Fruit fly (Drosophila melanogaster): ENCODE results near the gene FER.
A peak's percentile ranks its signal among the peaks of the same experiment; 100 is the strongest.

Gene FER

DNA sequence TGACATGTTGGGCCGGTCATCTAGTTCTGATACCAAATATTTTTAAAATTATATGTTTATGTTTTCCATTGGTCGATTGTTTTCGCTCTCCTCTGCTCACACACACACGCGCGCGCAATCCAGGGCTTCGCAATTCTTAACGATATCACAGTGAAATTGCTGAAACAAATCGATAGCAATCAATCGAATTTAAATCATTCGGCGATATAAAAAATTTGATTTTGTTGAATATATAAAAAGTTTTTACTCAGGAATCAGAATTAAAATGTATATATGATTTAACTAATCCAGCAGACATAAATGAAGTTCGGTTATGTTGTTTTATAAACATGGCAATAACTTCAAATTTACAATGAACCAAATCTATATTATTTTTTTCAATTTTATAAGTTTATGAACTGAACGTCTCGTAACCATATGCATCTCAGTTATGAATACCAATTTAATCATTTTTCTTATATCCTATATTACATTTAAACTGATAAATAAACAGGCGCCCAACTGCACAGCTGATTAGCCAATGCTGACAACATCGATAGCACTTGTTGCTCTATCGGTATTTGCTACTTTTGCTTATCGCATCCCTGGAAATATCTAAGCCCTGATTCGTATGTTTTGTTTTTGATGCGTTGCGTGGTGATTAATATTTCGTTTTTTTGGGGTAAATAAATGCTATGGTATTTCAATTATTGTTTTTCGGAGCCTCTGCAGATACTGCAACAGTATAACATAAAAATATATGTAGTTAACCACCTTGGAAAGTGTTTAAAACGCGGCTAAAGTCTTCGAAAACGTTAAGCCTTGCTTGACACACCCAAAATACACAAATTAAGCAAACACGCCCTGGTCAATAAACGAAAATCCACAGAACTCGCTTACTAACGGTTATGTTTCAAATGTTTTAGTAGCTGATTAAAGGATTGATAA, 59.5 kb downstream of the FER start, which contains the start of the genes Aduk and pasi2 (continued):
- TF ChIP-seq Bgb (GFP tag; IDR thresholded peaks at IDR 0.05; ENCODE audit: partially characterized antibody), result peak; percentile 82
- no peak for TF ChIP-seq TFAM (GFP tag; optimal IDR thresholded peaks at IDR 0.05)
- TF ChIP-seq Nf-YA (GFP tag; IDR thresholded peaks at IDR 0.05), result no peak
- no peak for TF ChIP-seq Hr3 (GFP tag; optimal IDR thresholded peaks at IDR 0.05)
- TF ChIP-seq sima (GFP tag; optimal IDR thresholded peaks at IDR 0.05), result no peak
- no peak for TF ChIP-seq CG6854 (GFP tag; optimal IDR thresholded peaks at IDR 0.05)
- peak; percentile 65; the same call in 2 of the 3 replicates for TF ChIP-seq HLH4C (GFP tag; IDR thresholded peaks at IDR 0.05; ENCODE audit: partially characterized antibody)
- TF ChIP-seq mld (GFP tag; IDR thresholded peaks at IDR 0.05; ENCODE audit: partially characterized antibody), result peak; percentile 71
- TF ChIP-seq amos (GFP tag; IDR thresholded peaks at IDR 0.05; ENCODE audit: partially characterized antibody), result peak; percentile 80; the same call in 1 of the 2 replicates
- peak; percentile 38 for TF ChIP-seq ewg (GFP tag; optimal IDR thresholded peaks at IDR 0.05)
- TF ChIP-seq so (GFP tag; IDR thresholded peaks at IDR 0.05), result no peak
- TF ChIP-seq CG1233 (GFP tag; optimal IDR thresholded peaks at IDR 0.05), result no peak
- 0 out of 2 replicates have a peak, but pooled peaks have one; percentile 29 for TF ChIP-seq CG32532 (GFP tag; IDR thresholded peaks at IDR 0.05)
- no peak for TF ChIP-seq NC2β (GFP tag; optimal IDR thresholded peaks at IDR 0.05)
- no peak for TF ChIP-seq Drgx (GFP tag; IDR thresholded peaks at IDR 0.05)
- no peak for TF ChIP-seq CG8290 (GFP tag; optimal IDR thresholded peaks at IDR 0.05)
- TF ChIP-seq CG8290 (tag; optimal IDR thresholded peaks at IDR 0.05), result peak in 1 of 2 experiments; percentile 59
- no peak for TF ChIP-seq Hmr (GFP tag; optimal IDR thresholded peaks at IDR 0.05)
- TF ChIP-seq her (GFP tag; optimal IDR thresholded peaks at IDR 0.05), result no peak
- no peak for TF ChIP-seq Abd-B (GFP tag; optimal IDR thresholded peaks at IDR 0.05)
- peak; percentile 99 for TF ChIP-seq nerfin-1 (tag; optimal IDR thresholded peaks at IDR 0.05)
- TF ChIP-seq CG2678 (tag; optimal IDR thresholded peaks at IDR 0.05), result no peak
- peak; percentile 76 for TF ChIP-seq Dll (GFP tag; IDR thresholded peaks at IDR 0.05; ENCODE audit: partially characterized antibody)
- no peak for TF ChIP-seq cwo (GFP tag; optimal IDR thresholded peaks at IDR 0.05)
- TF ChIP-seq fd96Cb (tag; optimal IDR thresholded peaks at IDR 0.05), result no peak
- no peak for TF ChIP-seq gsb-n (tag; optimal IDR thresholded peaks at IDR 0.05)
- TF ChIP-seq oc (tag; optimal IDR thresholded peaks at IDR 0.05), result peak; percentile 33
- peak; percentile 74 for TF ChIP-seq CG42726 (GFP tag; IDR thresholded peaks at IDR 0.05; ENCODE audit: partially characterized antibody)
- peak; percentile 9 for TF ChIP-seq sqz (GFP tag; optimal IDR thresholded peaks at IDR 0.05)
- TF ChIP-seq eve (GFP tag; optimal IDR thresholded peaks at IDR 0.05), result peak in 1 of 2 experiments; percentile 53
- peak; percentile 38 for TF ChIP-seq CG2129 (GFP tag; IDR thresholded peaks at IDR 0.05; ENCODE audit: partially characterized antibody)
- TF ChIP-seq pum (GFP tag; optimal IDR thresholded peaks at IDR 0.05), result no peak
- no peak for TF ChIP-seq pan (optimal IDR thresholded peaks at IDR 0.05)
- no peak for TF ChIP-seq pan (GFP tag; optimal IDR thresholded peaks at IDR 0.05 in 1 of 2, IDR thresholded peaks at IDR 0.05 in 1 of 2)
- no peak for TF ChIP-seq CrebB (tag; optimal IDR thresholded peaks at IDR 0.05)
- TF ChIP-seq CG12299 (tag; optimal IDR thresholded peaks at IDR 0.05), result peak; percentile 11
- no peak for TF ChIP-seq Ets65A (GFP tag)
- no peak for TF ChIP-seq Dfd (GFP tag; optimal IDR thresholded peaks at IDR 0.05)
- TF ChIP-seq stwl (tag; optimal IDR thresholded peaks at IDR 0.05), result peak; percentile 31
- TF ChIP-seq knrl (GFP tag; IDR thresholded peaks at IDR 0.05; ENCODE audit: partially characterized antibody), result peak; percentile 68
- peak; percentile 48 for TF ChIP-seq Doc3 (GFP tag; IDR thresholded peaks at IDR 0.05; ENCODE audit: partially characterized antibody)
- TF ChIP-seq CG34224 (GFP tag; IDR thresholded peaks at IDR 0.05; ENCODE audit: partially characterized antibody), result peak; percentile 76
- TF ChIP-seq pnt (GFP tag; optimal IDR thresholded peaks at IDR 0.05), result no peak
- peak; percentile 87 for TF ChIP-seq Med (GFP tag)
- peak; percentile 40; the same call in 2 of the 3 replicates for TF ChIP-seq row (GFP tag; IDR thresholded peaks at IDR 0.05)
- TF ChIP-seq tio (GFP tag; optimal IDR thresholded peaks at IDR 0.05), result no peak
- TF ChIP-seq Hand (GFP tag; optimal IDR thresholded peaks at IDR 0.05), result no peak
- no peak for TF ChIP-seq Hr39 (optimal IDR thresholded peaks at IDR 0.05)

All from whole organism, embryonic.